Worm (Caenorhabditis elegans): ENCODE measurements around the gene K01A11.3.

DNA sequence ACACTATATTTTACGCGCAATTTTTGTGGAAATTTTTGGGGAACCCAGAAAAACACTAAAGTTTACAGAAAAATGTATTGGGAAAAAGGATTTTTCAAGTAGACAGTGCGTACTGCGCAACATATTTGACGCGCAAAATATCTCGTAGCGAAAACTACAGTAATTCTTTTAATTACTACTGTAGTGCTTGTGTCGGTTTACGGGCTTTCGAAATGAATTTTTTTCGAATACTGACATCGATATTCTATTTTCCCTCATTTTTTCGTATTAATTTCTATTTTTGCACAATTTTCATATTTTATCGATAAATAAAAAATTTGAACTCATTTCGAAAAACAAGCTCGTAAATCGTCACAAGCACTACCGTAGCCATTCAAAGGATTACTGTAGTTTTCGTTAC lies 23.8 kb downstream of the K01A11.3 start:
- TF ChIP-seq ama-1 (optimal IDR thresholded peaks at IDR 0.05) (no peak), ceh-31 (tag; optimal IDR thresholded peaks at IDR 0.05) (no peak), dve-1 (tag; optimal IDR thresholded peaks at IDR 0.05) (no peak), lin-11 (tag; optimal IDR thresholded peaks at IDR 0.05) (no peak), rnt-1 (tag; optimal IDR thresholded peaks at IDR 0.05) (no peak), C08G9.2 (tag; optimal IDR thresholded peaks at IDR 0.05) (no peak), pqm-1 (tag; optimal IDR thresholded peaks at IDR 0.05) (no peak), ceh-19 (GFP tag; optimal IDR thresholded peaks at IDR 0.05) (no peak), hlh-13 (GFP tag; optimal IDR thresholded peaks at IDR 0.05) (no peak), tbx-2 (tag; optimal IDR thresholded peaks at IDR 0.05) (no peak)

Data from whole organism, late embryonic.